Fruit fly (Drosophila melanogaster): ENCODE results near the gene CG2656.
A peak's percentile ranks its signal among the peaks of the same experiment; 100 is the strongest.

Gene CG2656

dm6 chr3R:7144245-7144904 lies at the start of gene CG2656, which contains the start of gene CG14610:
Gene CG2656, plus strand, starts transcription at chr3R:7144724.
Gene CG14610, minus strand, starts transcription at chr3R:7144295.
- TF ChIP-seq rgr (GFP tag; optimal IDR thresholded peaks at IDR 0.05) (peak; percentile 91), ey (GFP tag; optimal IDR thresholded peaks at IDR 0.05) (peak; percentile 79), Mio (GFP tag; optimal IDR thresholded peaks at IDR 0.05) (peak; percentile 28), CrebA (GFP tag; optimal IDR thresholded peaks at IDR 0.05; ENCODE audit: borderline replicate concordance) (no peak), psq (GFP tag; optimal IDR thresholded peaks at IDR 0.05) (peak; percentile 70), fru (GFP tag; optimal IDR thresholded peaks at IDR 0.05) (peak; percentile 78), br (GFP tag; optimal IDR thresholded peaks at IDR 0.05) (peak; percentile 80), Sp1 (GFP tag; optimal IDR thresholded peaks at IDR 0.05) (no peak), woc (GFP tag; optimal IDR thresholded peaks at IDR 0.05) (no peak), Abd-B (GFP tag; optimal IDR thresholded peaks at IDR 0.05) (no peak), sv (GFP tag; optimal IDR thresholded peaks at IDR 0.05) (peak; percentile 71), foxo (GFP tag; optimal IDR thresholded peaks at IDR 0.05) (peak in 1 of 2 experiments; percentile 94), h (GFP tag; optimal IDR thresholded peaks at IDR 0.05) (peak; percentile 91), Hr83 (GFP tag; optimal IDR thresholded peaks at IDR 0.05; ENCODE audit: poor library complexity, severe bottlenecking) (peak; percentile 97), CG9705 (GFP tag; optimal IDR thresholded peaks at IDR 0.05) (peak; percentile 44), N (GFP tag; optimal IDR thresholded peaks at IDR 0.05) (no peak), OdsH (GFP tag; optimal IDR thresholded peaks at IDR 0.05) (peak; percentile 71), GATAd (GFP tag; optimal IDR thresholded peaks at IDR 0.05) (peak; percentile 44), jim (GFP tag; optimal IDR thresholded peaks at IDR 0.05) (peak; percentile 62), Jra (GFP tag; optimal IDR thresholded peaks at IDR 0.05) (peak; percentile 77), Myc (optimal IDR thresholded peaks at IDR 0.05) (peak; percentile 25), CG32264 (GFP tag; optimal IDR thresholded peaks at IDR 0.05) (peak; percentile 23)

dm6 chr3R:7102853-7103833 lies 41.4 kb upstream of the CG2656 start:
- TF ChIP-seq dmrt93B (GFP tag; optimal IDR thresholded peaks at IDR 0.05) (no peak), N (GFP tag; optimal IDR thresholded peaks at IDR 0.05) (no peak), CrebA (GFP tag; optimal IDR thresholded peaks at IDR 0.05; ENCODE audit: borderline replicate concordance) (no peak), tai (GFP tag; optimal IDR thresholded peaks at IDR 0.05) (no peak), CG9705 (GFP tag; optimal IDR thresholded peaks at IDR 0.05) (no peak), br (GFP tag; optimal IDR thresholded peaks at IDR 0.05) (no peak), Dfd (GFP tag; optimal IDR thresholded peaks at IDR 0.05) (peak; percentile 23), brk (GFP tag; optimal IDR thresholded peaks at IDR 0.05) (no peak), Jra (GFP tag; optimal IDR thresholded peaks at IDR 0.05) (no peak), CG32264 (GFP tag; optimal IDR thresholded peaks at IDR 0.05) (no peak), HLH106 (tag; optimal IDR thresholded peaks at IDR 0.05) (no peak), lola (GFP tag; optimal IDR thresholded peaks at IDR 0.05) (no peak), dsf (GFP tag; optimal IDR thresholded peaks at IDR 0.05; ENCODE audit: borderline replicate concordance) (no peak), OdsH (GFP tag; optimal IDR thresholded peaks at IDR 0.05) (no peak), psq (GFP tag; optimal IDR thresholded peaks at IDR 0.05) (peak; percentile 23), usp (GFP tag; optimal IDR thresholded peaks at IDR 0.05) (no peak), Rel (GFP tag; optimal IDR thresholded peaks at IDR 0.05) (no peak), Rel (tag; optimal IDR thresholded peaks at IDR 0.05) (peak; percentile 0), Hr78 (GFP tag; optimal IDR thresholded peaks at IDR 0.05) (no peak), Dif (GFP tag; optimal IDR thresholded peaks at IDR 0.05; ENCODE audit: partially characterized antibody) (peak; percentile 72), rgr (GFP tag; optimal IDR thresholded peaks at IDR 0.05) (no peak), Mio (GFP tag; optimal IDR thresholded peaks at IDR 0.05) (no peak), fru (GFP tag; optimal IDR thresholded peaks at IDR 0.05) (no peak), jim (GFP tag; optimal IDR thresholded peaks at IDR 0.05) (no peak), Myc (optimal IDR thresholded peaks at IDR 0.05) (no peak), GATAd (GFP tag; optimal IDR thresholded peaks at IDR 0.05) (no peak), Hr83 (GFP tag; optimal IDR thresholded peaks at IDR 0.05; ENCODE audit: poor library complexity, severe bottlenecking) (no peak), h (GFP tag; optimal IDR thresholded peaks at IDR 0.05) (no peak), woc (GFP tag; optimal IDR thresholded peaks at IDR 0.05) (peak; percentile 2), dl (GFP tag; optimal IDR thresholded peaks at IDR 0.05; ENCODE audit: insufficient read depth in 1 of 2, partially characterized antibody in 2 of 2) (peak in 1 of 2 experiments; percentile 79), foxo (GFP tag; optimal IDR thresholded peaks at IDR 0.05) (no peak), sage (GFP tag; optimal IDR thresholded peaks at IDR 0.05) (peak; percentile 45), Hnf4 (GFP tag; optimal IDR thresholded peaks at IDR 0.05) (no peak), Sp1 (GFP tag; optimal IDR thresholded peaks at IDR 0.05) (no peak), sv (GFP tag; optimal IDR thresholded peaks at IDR 0.05) (no peak), Abd-B (GFP tag; optimal IDR thresholded peaks at IDR 0.05) (no peak), Vsx2 (GFP tag; optimal IDR thresholded peaks at IDR 0.05; ENCODE audit: partially characterized antibody) (peak; percentile 11), pan (optimal IDR thresholded peaks at IDR 0.05) (no peak), ey (GFP tag; optimal IDR thresholded peaks at IDR 0.05) (no peak)

Data from whole organism, wandering third instar larva.